Worm (Caenorhabditis elegans): ENCODE measurements around the gene D1005.5.
A peak's percentile ranks its signal among the peaks of the same experiment; 100 is the strongest.

Gene D1005.5

ce11 chrX:1479190-1479589 lies 6.4 kb upstream of the D1005.5 start, which contains the start of gene acly-1:
Gene acly-1 (plus strand): TSS chrX:1479542.
- peak; percentile 83 for TF ChIP-seq aha-1 (tag)
- no peak for TF ChIP-seq ceh-32 (tag; optimal IDR thresholded peaks at IDR 0.05; ENCODE audit: poor library complexity)
- peak; percentile 33 for TF ChIP-seq rbr-2 (tag; optimal IDR thresholded peaks at IDR 0.05)
- TF ChIP-seq unc-62 (GFP tag; optimal IDR thresholded peaks at IDR 0.05 in 1 of 2), result peak in 1 of 2 experiments; percentile 58
- no peak for TF ChIP-seq unc-62 (tag; optimal IDR thresholded peaks at IDR 0.05)
- no peak for TF ChIP-seq daf-16 (GFP tag; optimal IDR thresholded peaks at IDR 0.05)
- TF ChIP-seq daf-16 (tag; optimal IDR thresholded peaks at IDR 0.05), result peak; percentile 67
- no peak for TF ChIP-seq T20F7.1 (GFP tag; optimal IDR thresholded peaks at IDR 0.05)
- peak in 1 of 2 experiments; percentile 55 for TF ChIP-seq mdl-1 (tag; optimal IDR thresholded peaks at IDR 0.05)
- no peak for TF ChIP-seq madf-5 (GFP tag; IDR thresholded peaks at IDR 0.05)

ce11 chrX:1478569-1478968 lies 5.8 kb upstream of the D1005.5 start:
- no peak for TF ChIP-seq ceh-62 (tag; optimal IDR thresholded peaks at IDR 0.05)
- TF ChIP-seq zag-1 (tag; optimal IDR thresholded peaks at IDR 0.05), result no peak
- TF ChIP-seq hlh-30 (tag; optimal IDR thresholded peaks at IDR 0.05; ENCODE audit: insufficient read depth), result peak; percentile 17
- no peak for TF ChIP-seq mdl-1 (tag; optimal IDR thresholded peaks at IDR 0.05)
- no peak for TF ChIP-seq gei-8 (GFP tag; optimal IDR thresholded peaks at IDR 0.05)

ce11 chrX:1477932-1478331 lies 5.2 kb upstream of the D1005.5 start:
- TF ChIP-seq ceh-82 (tag; optimal IDR thresholded peaks at IDR 0.05) (no peak), duxl-1 (tag; optimal IDR thresholded peaks at IDR 0.05; ENCODE audit: poor library complexity) (no peak), snpc-4 (tag; optimal IDR thresholded peaks at IDR 0.05) (no peak), mxl-3 (GFP tag; optimal IDR thresholded peaks at IDR 0.05) (peak; percentile 94), nhr-237 (tag; optimal IDR thresholded peaks at IDR 0.05) (no peak), lin-13 (GFP tag; optimal IDR thresholded peaks at IDR 0.05) (no peak), hlh-30 (tag; optimal IDR thresholded peaks at IDR 0.05; ENCODE audit: insufficient read depth) (peak; percentile 90), dve-1 (tag; optimal IDR thresholded peaks at IDR 0.05; ENCODE audit: insufficient read depth) (peak; percentile 92), F49E8.2 (tag; optimal IDR thresholded peaks at IDR 0.05; ENCODE audit: borderline replicate concordance) (no peak), nhr-48 (tag; optimal IDR thresholded peaks at IDR 0.05) (peak; percentile 96), ceh-62 (tag; optimal IDR thresholded peaks at IDR 0.05) (no peak), zip-2 (tag; optimal IDR thresholded peaks at IDR 0.05) (no peak), Y105C5A.15 (GFP tag; IDR thresholded peaks at IDR 0.05) (no peak), D1046.2 (GFP tag; IDR thresholded peaks at IDR 0.05) (no peak), ces-1 (GFP tag; optimal IDR thresholded peaks at IDR 0.05) (no peak), nhr-102 (tag; optimal IDR thresholded peaks at IDR 0.05) (peak; percentile 89), pqm-1 (tag; optimal IDR thresholded peaks at IDR 0.05) (peak; percentile 91), fos-1 (tag; optimal IDR thresholded peaks at IDR 0.05) (no peak), madf-9 (GFP tag; conservative IDR thresholded peaks at IDR 0.05) (no peak), F26F4.8 (GFP tag; conservative IDR thresholded peaks at IDR 0.05) (no peak), lir-3 (tag; optimal IDR thresholded peaks at IDR 0.05) (no peak), daf-8 (GFP tag; IDR thresholded peaks at IDR 0.05) (no peak), unc-39 (tag; optimal IDR thresholded peaks at IDR 0.05) (no peak), nhr-6 (tag; optimal IDR thresholded peaks at IDR 0.05) (peak; percentile 28), lin-39 (tag; optimal IDR thresholded peaks at IDR 0.05) (no peak), snpc-1.2 (GFP tag; IDR thresholded peaks at IDR 0.05) (no peak), spr-3 (GFP tag; optimal IDR thresholded peaks at IDR 0.05) (no peak), ZK337.2 (GFP tag; IDR thresholded peaks at IDR 0.05) (no peak), F44E2.7 (GFP tag; IDR thresholded peaks at IDR 0.05) (no peak), Y48G9A.11 (GFP tag; IDR thresholded peaks at IDR 0.05) (no peak), unc-62 (GFP tag; optimal IDR thresholded peaks at IDR 0.05 in 1 of 2) (no peak), unc-62 (tag; optimal IDR thresholded peaks at IDR 0.05) (no peak), ZK546.5 (tag; optimal IDR thresholded peaks at IDR 0.05) (no peak), ceh-44 (GFP tag; IDR thresholded peaks at IDR 0.05) (no peak), lin-15B (tag; optimal IDR thresholded peaks at IDR 0.05) (no peak), mdt-29 (GFP tag; IDR thresholded peaks at IDR 0.05) (peak; percentile 61; the same call in 1 of the 2 replicates), lin-1 (GFP tag; IDR thresholded peaks at IDR 0.05) (peak; percentile 71; the same call in 1 of the 2 replicates), sdz-12 (GFP tag; optimal IDR thresholded peaks at IDR 0.05) (no peak), spr-1 (tag; optimal IDR thresholded peaks at IDR 0.05) (no peak)

Measured in whole organism, L4 larva.